Worm (Caenorhabditis elegans) whole organism, L1 larva: ENCODE measurements around the gene Y43F8C.5.

Source experiments
- F16B12.6 ChIP-seq: fragments of 150-350 bp; optimal IDR thresholded peaks from 2 replicates; lab custom pipeline; 2014; ENCODE audit warnings: missing biosample characterization, missing genetic modification characterization
- aly-2 ChIP-seq: fragments of 150-350 bp; optimal IDR thresholded peaks from 2 replicates; lab custom pipeline; 2014; ENCODE audit warnings: missing biosample characterization, missing genetic modification characterization
- ceh-63 ChIP-seq: fragments of 200-800 bp; sonication (Bioruptor generic); optimal IDR thresholded peaks from 2 replicates; lab custom pipeline; 2018; ENCODE audit warnings: mild to moderate bottlenecking, missing genetic modification characterization, missing compliant biosample characterization
- ceh-8 ChIP-seq: fragments of 200-800 bp; sonication (Bioruptor generic); optimal IDR thresholded peaks from 2 replicates; lab custom pipeline; 2018; ENCODE audit warnings: mild to moderate bottlenecking, missing genetic modification characterization, moderate library complexity, missing compliant biosample characterization
- ceh-88 ChIP-seq: fragments of 200-800 bp; sonication (Bioruptor generic); IDR thresholded peaks from 2 replicates; pipeline ENCODE4 v1.3.6; 2022; ENCODE audit warnings: missing genetic modification characterization, missing compliant biosample characterization
- ceh-90 ChIP-seq: sonication (generic microtip); optimal IDR thresholded peaks from 2 replicates; lab custom pipeline; 2016; ENCODE audit warnings: missing genetic modification characterization, missing compliant biosample characterization
- efl-3 ChIP-seq: fragments of 200-800 bp; sonication (Bioruptor generic); optimal IDR thresholded peaks from 2 replicates; lab custom pipeline; 2018; ENCODE audit warnings: mild to moderate bottlenecking, missing genetic modification characterization, missing compliant biosample characterization
- elt-2 ChIP-seq: sonication (generic microtip); optimal IDR thresholded peaks from 2 replicates; lab custom pipeline; 2016; ENCODE audit warnings: missing genetic modification characterization, mild to moderate bottlenecking, inconsistent platforms, missing compliant biosample characterization, missing genetic modification reagents
- elt-3 ChIP-seq, 6 experiments: fragments of 150-350 bp in 1 of 6; sonication (generic microtip); optimal IDR thresholded peaks; 2 replicates each; lab custom pipeline; 2017 to 2018; ENCODE audit warnings: missing biosample characterization in 6 of 6, missing genetic modification characterization in 6 of 6, inconsistent platforms in 1 of 6
- ets-5 ChIP-seq: fragments of 200-800 bp; sonication (Bioruptor generic); IDR thresholded peaks from 2 replicates; pipeline ENCODE4 v1.3.6; 2022; ENCODE audit warnings: missing genetic modification characterization, missing compliant biosample characterization
- fkh-8 ChIP-seq: sonication (generic microtip); optimal IDR thresholded peaks from 2 replicates; lab custom pipeline; 2016; ENCODE audit warnings: mild to moderate bottlenecking, missing genetic modification characterization, missing compliant biosample characterization
- hlh-4 ChIP-seq: sonication (generic microtip); optimal IDR thresholded peaks from 2 replicates; lab custom pipeline; 2016; ENCODE audit warnings: mild to moderate bottlenecking, missing genetic modification characterization, missing compliant biosample characterization
- isw-1 ChIP-seq: fragments of 200-800 bp; sonication (Bioruptor generic); IDR thresholded peaks from 2 replicates; pipeline ENCODE4 v1.3.6; 2022; ENCODE audit warnings: missing genetic modification characterization, missing compliant biosample characterization
- lin-13 ChIP-seq: fragments of 150-350 bp; optimal IDR thresholded peaks from 2 replicates; lab custom pipeline; 2014; ENCODE audit warnings: missing biosample characterization, missing genetic modification reagents, missing genetic modification characterization
- lin-35 ChIP-seq, 2 experiments: fragments of 150-350 bp; optimal IDR thresholded peaks; 2 replicates each; lab custom pipeline; 2014; ENCODE audit warnings: missing biosample characterization in 2 of 2, missing genetic modification characterization in 2 of 2, missing genetic modification reagents in 2 of 2
- mdl-1 ChIP-seq, 2 experiments: fragments of 150-350 bp; optimal IDR thresholded peaks; 2 replicates each; lab custom pipeline; 2014 to 2017; ENCODE audit warnings: missing biosample characterization in 2 of 2, missing genetic modification characterization in 2 of 2, inconsistent platforms in 1 of 2
- mef-2 ChIP-seq: fragments of 150-350 bp; optimal IDR thresholded peaks from 2 replicates; lab custom pipeline; 2014; ENCODE audit warnings: missing biosample characterization, missing genetic modification characterization
- nhr-20 ChIP-seq: sonication (generic microtip); optimal IDR thresholded peaks from 2 replicates; lab custom pipeline; 2016; ENCODE audit warnings: mild to moderate bottlenecking, missing genetic modification characterization, missing compliant biosample characterization
- nhr-237 ChIP-seq: fragments of 150-350 bp; optimal IDR thresholded peaks from 2 replicates; lab custom pipeline; 2014; ENCODE audit warnings: missing biosample characterization, missing genetic modification characterization
- nhr-28 ChIP-seq: fragments of 150-350 bp; optimal IDR thresholded peaks from 2 replicates; lab custom pipeline; 2014; ENCODE audit warnings: missing biosample characterization, missing genetic modification characterization
- nhr-47 ChIP-seq: sonication (generic microtip); optimal IDR thresholded peaks from 2 replicates; lab custom pipeline; 2016; ENCODE audit warnings: mild to moderate bottlenecking, missing genetic modification characterization, moderate library complexity, missing compliant biosample characterization
- nhr-84 ChIP-seq: sonication (generic microtip); optimal IDR thresholded peaks from 2 replicates; lab custom pipeline; 2017; ENCODE audit warnings: missing biosample characterization, missing genetic modification characterization
- nhr-85 ChIP-seq: sonication (generic microtip); peaks from one replicate; lab custom pipeline; 2016; ENCODE audit warnings: missing genetic modification characterization, inconsistent platforms, missing compliant biosample characterization
- nhr-90 ChIP-seq: sonication (generic microtip); optimal IDR thresholded peaks from 2 replicates; lab custom pipeline; 2016; ENCODE audit warnings: mild to moderate bottlenecking, missing genetic modification characterization, missing compliant biosample characterization; ENCODE audit not compliant: poor library complexity
- pax-3 ChIP-seq: fragments of 200-800 bp; sonication (Bioruptor generic); optimal IDR thresholded peaks from 2 replicates; lab custom pipeline; 2018; ENCODE audit warnings: mild to moderate bottlenecking, missing genetic modification characterization, moderate library complexity, missing compliant biosample characterization
- snpc-4 ChIP-seq: fragments of 150-350 bp; optimal IDR thresholded peaks from 2 replicates; lab custom pipeline; 2014; ENCODE audit warnings: missing biosample characterization, missing genetic modification characterization
- snu-23 ChIP-seq: sonication (generic microtip); optimal IDR thresholded peaks from 2 replicates; lab custom pipeline; 2016; ENCODE audit warnings: missing genetic modification characterization, missing compliant biosample characterization
- sup-37 ChIP-seq: fragments of 200-800 bp; sonication (Bioruptor generic); optimal IDR thresholded peaks from 2 replicates; lab custom pipeline; 2018; ENCODE audit warnings: mild to moderate bottlenecking, missing genetic modification characterization, missing compliant biosample characterization
- swsn-7 ChIP-seq: sonication (generic microtip); optimal IDR thresholded peaks from 2 replicates; lab custom pipeline; 2016; ENCODE audit warnings: missing genetic modification characterization, missing compliant biosample characterization
- unc-30 ChIP-seq: sonication (generic microtip); optimal IDR thresholded peaks from 2 replicates; lab custom pipeline; 2017; ENCODE audit warnings: missing biosample characterization, missing genetic modification characterization
- unc-86 ChIP-seq: sonication (generic microtip); optimal IDR thresholded peaks from 2 replicates; lab custom pipeline; 2016; ENCODE audit warnings: missing genetic modification characterization, missing compliant biosample characterization
- xbp-1 ChIP-seq: sonication (generic microtip); optimal IDR thresholded peaks from 2 replicates; lab custom pipeline; 2016; ENCODE audit warnings: missing genetic modification characterization, missing compliant biosample characterization
- ztf-11 ChIP-seq, 2 experiments: sonication (generic microtip); optimal IDR thresholded peaks; 2 replicates each; lab custom pipeline; 2016 to 2017; ENCODE audit warnings: missing genetic modification characterization in 2 of 2, missing biosample characterization in 1 of 2, missing compliant biosample characterization in 1 of 2

Gene Y43F8C.5

DNA sequence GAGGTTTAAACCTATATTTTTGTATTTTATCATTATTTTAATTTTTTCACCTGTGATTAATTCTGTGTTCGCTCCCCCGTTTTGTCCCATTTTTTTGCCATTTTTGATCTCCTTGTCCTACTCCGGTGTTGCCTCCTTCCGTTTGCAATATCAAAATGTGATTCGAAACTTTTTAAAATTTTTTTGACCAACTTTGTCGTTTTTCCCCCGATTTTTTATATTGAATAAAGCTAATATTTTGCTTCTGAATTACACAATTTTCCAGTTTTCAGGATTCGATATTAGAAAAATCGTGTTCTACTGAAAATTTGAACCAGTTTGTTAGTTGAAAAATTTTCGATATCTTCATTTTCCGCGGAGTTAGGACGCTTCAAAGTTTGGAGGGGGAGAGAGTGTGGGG lies 26.6 kb downstream of the Y43F8C.5 start, which contains the start of gene nlp-25:
Gene nlp-25, plus strand, starts transcription at position 301 of the 400 bp plus-strand sequence.
- TF ChIP-seq elt-2 (tag; lab: Kevin White, UChicago) (no peak), xbp-1 (tag; lab: Kevin White, UChicago) (no peak), nhr-47 (tag; lab: Kevin White, UChicago) (no peak), nhr-20 (tag; lab: Kevin White, UChicago) (no peak), hlh-4 (no peak), nhr-84 (tag; lab: Kevin White, UChicago) (no peak), pax-3 (tag; lab: Kevin White, UChicago) (no peak), ceh-8 (GFP tag; lab: Kevin White, UChicago) (no peak), ztf-11 (tag; optimal IDR thresholded peaks at IDR 0.05; lab: Kevin White, UChicago) (no peak), mef-2 (tag; lab: Kevin White, UChicago) (no peak), unc-30 (no peak), ceh-90 (tag; lab: Kevin White, UChicago) (no peak), aly-2 (no peak), mdl-1 (tag; optimal IDR thresholded peaks at IDR 0.05; lab: Kevin White, UChicago) (no peak), ceh-88 (GFP tag; lab: Robert Waterston, UW) (no peak)

DNA sequence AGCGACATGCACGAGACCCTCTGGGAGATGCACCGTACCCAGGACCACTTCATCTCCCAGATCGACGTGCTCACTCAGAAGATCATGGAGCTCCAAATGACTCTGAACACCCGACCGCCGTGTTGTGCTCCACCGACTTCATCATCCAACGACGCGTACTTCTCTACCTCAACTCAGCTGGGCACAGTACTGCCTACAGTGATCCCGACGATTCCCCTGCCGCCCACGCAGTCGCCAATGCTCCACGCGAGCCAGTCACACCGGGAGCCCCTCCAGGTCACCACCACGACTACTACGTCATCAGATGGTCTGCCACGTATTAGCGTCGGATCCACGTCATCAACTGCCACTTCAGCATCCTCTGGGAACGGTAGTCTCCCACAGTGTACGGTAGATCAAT lies 27.0 kb downstream of the Y43F8C.5 start:
- TF ChIP-seq ceh-63 (GFP tag; lab: Kevin White, UChicago) (no peak), snu-23 (GFP tag; lab: Kevin White, UChicago) (no peak), swsn-7 (tag; lab: Kevin White, UChicago) (no peak), unc-86 (tag; lab: Kevin White, UChicago) (no peak), isw-1 (GFP tag; lab: Robert Waterston, UW) (no peak), ceh-90 (tag; lab: Kevin White, UChicago) (no peak), xbp-1 (tag; lab: Kevin White, UChicago) (no peak), nhr-90 (tag; lab: Kevin White, UChicago) (no peak)

DNA sequence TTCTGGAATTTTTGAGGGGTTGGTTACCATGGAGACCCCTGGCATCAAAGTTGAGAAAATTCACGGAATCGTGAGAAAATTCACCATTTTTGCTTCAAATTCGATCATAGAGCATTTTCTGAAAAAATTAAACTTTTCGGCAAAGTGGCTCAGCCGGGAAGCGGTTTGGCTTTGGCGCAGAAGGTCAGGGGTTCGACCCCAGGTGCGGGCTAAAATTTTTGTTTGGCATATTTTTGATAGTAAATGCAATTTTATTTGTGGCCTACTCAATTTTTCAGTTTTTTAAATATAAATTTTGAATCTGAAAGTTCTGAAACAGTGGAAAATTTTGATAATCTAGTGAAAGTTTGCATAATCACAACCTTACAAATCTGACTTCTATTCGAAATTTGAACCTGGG lies 33.4 kb downstream of the Y43F8C.5 start:
- TF ChIP-seq elt-3 (tag; optimal IDR thresholded peaks at IDR 0.05; lab: Kevin White, UChicago) = no peak
- TF ChIP-seq nhr-28 (tag; lab: Kevin White, UChicago) = no peak
- no peak for TF ChIP-seq elt-2 (tag; lab: Kevin White, UChicago)
- TF ChIP-seq ets-5 (GFP tag; lab: Robert Waterston, UW) = no peak
- no peak for TF ChIP-seq nhr-237 (tag; lab: Kevin White, UChicago)

DNA sequence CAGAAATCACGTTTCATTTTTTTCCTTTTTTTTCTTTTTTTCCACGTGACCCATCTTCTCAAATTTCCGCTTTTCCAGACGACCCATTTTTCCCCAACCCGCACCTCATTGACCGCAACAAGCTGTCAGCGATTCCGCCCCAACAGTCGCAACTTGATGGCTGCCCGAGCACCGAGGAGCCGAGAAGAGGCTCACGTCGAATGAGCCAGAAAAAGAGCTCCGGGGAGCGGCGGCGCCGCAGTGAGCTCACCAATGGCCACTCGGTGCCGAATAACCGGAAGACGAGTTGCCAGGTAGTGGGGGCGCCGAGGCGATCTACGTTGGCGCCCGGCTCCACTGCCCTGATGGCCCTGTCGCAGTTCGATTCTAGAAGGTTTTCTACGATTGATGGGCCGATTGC lies 41.6 kb downstream of the Y43F8C.5 start:
- TF ChIP-seq ceh-8 (GFP tag; lab: Kevin White, UChicago) = no peak
- no peak for TF ChIP-seq lin-13 (GFP tag; lab: Kevin White, UChicago)
- TF ChIP-seq ceh-90 (tag; lab: Kevin White, UChicago) = no peak
- no peak for TF ChIP-seq sup-37 (GFP tag; lab: Kevin White, UChicago)
- no peak for TF ChIP-seq ets-5 (GFP tag; lab: Robert Waterston, UW)
- no peak for TF ChIP-seq snpc-4 (tag; lab: Kevin White, UChicago)
- no peak for TF ChIP-seq nhr-85 (tag; lab: Kevin White, UChicago)
- no peak for TF ChIP-seq nhr-90 (tag; lab: Kevin White, UChicago)
- no peak for TF ChIP-seq efl-3 (GFP tag; lab: Kevin White, UChicago)

DNA sequence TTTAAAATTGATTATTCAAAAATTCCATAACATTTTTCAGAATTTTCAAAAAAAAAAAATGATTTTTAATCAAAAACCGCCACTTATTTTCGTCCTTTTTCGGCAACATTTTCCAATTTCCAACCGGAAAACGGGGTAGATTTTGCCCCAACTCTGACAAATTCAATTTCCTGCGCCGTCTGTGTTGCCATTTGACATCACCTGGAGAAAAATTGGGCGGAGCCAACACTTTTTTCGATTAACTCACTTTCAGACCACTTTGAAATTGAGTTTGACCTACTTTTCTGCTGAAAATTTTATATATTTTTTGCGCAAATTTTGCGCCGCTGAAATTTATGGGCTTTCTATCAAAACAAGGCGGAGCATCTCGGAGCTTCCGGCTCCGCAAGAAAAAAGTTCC lies 50.2 kb downstream of the Y43F8C.5 start:
- TF ChIP-seq lin-35 (GFP tag; optimal IDR thresholded peaks at IDR 0.05; lab: Kevin White, UChicago) (no peak), hlh-4 (no peak), fkh-8 (peak; percentile 52), F16B12.6 (tag; lab: Kevin White, UChicago) (no peak), pax-3 (tag; lab: Kevin White, UChicago) (no peak)
- TF ChIP-seq, all 84 proteins: peak for 1
